Worm (Caenorhabditis elegans): ENCODE data around the gene str-124.

DNA sequence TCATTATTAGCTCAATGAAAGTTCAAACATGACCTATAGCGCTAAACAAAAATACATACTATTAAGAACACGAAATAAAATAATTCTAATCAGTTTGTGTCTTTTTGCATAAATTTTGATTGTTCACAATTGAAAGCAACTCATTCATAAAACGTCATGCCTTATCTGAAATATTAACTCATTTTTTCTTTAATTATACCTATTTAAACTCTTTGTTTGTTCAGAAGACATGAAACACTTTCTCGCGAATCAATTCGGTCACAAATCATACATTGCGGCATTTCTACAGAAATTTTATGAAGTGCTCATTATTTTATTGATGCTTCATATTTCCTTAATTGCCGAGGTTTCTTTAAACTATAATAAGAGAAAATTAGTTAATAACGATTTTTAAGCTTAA is 19.2 kb downstream of the str-124 start:
- no peak for TF ChIP-seq ets-5 (GFP tag; IDR thresholded peaks at IDR 0.05)
- TF ChIP-seq nhr-12 (tag; optimal IDR thresholded peaks at IDR 0.05): no peak
- no peak for TF ChIP-seq ces-1 (GFP tag; optimal IDR thresholded peaks at IDR 0.05)
- TF ChIP-seq nhr-19 (GFP tag; conservative IDR thresholded peaks at IDR 0.05): no peak
- TF ChIP-seq lin-13 (GFP tag; optimal IDR thresholded peaks at IDR 0.05): no peak
- TF ChIP-seq pax-3 (tag; optimal IDR thresholded peaks at IDR 0.05): no peak
- no peak for TF ChIP-seq snpc-4 (tag; optimal IDR thresholded peaks at IDR 0.05)
- no peak for TF ChIP-seq ceh-88 (GFP tag; IDR thresholded peaks at IDR 0.05)

Measured in whole organism, L1 larva.